Fruit fly (Drosophila melanogaster): Measurements from ENCODE around the gene mIF2.

Gene mIF2

dm6 chr3R:28586943-28587342 is 42.3 kb upstream of the mIF2 start (continued):
- no peak for TF ChIP-seq BEAF-32 (GFP tag; optimal IDR thresholded peaks at IDR 0.05)
- peak; percentile 18 for TF ChIP-seq nau (GFP tag; optimal IDR thresholded peaks at IDR 0.05)
- peak in 1 of 2 experiments; percentile 22 for TF ChIP-seq Hr51 (GFP tag; optimal IDR thresholded peaks at IDR 0.05)
- TF ChIP-seq dmrt99B (tag; optimal IDR thresholded peaks at IDR 0.05), result peak; percentile 41
- TF ChIP-seq Sox102F (GFP tag; optimal IDR thresholded peaks at IDR 0.05), result peak; percentile 26
- TF ChIP-seq schlank (tag; optimal IDR thresholded peaks at IDR 0.05), result peak; percentile 25
- TF ChIP-seq CG5180 (GFP tag; optimal IDR thresholded peaks at IDR 0.05), result peak; percentile 16
- peak; percentile 3 for TF ChIP-seq tup (GFP tag; optimal IDR thresholded peaks at IDR 0.05)
- TF ChIP-seq zen2 (GFP tag; IDR thresholded peaks at IDR 0.05; ENCODE audit: partially characterized antibody), result no peak
- peak; percentile 42 for TF ChIP-seq twi (tag; optimal IDR thresholded peaks at IDR 0.05)
- TF ChIP-seq nerfin-1 (tag; optimal IDR thresholded peaks at IDR 0.05), result peak; percentile 11
- peak; percentile 14 for TF ChIP-seq Fer1 (GFP tag; optimal IDR thresholded peaks at IDR 0.05)
- peak; percentile 47; the same call in 1 of the 3 replicates for TF ChIP-seq ci (GFP tag; IDR thresholded peaks at IDR 0.05)
- no peak for TF ChIP-seq danr (GFP tag; IDR thresholded peaks at IDR 0.05)
- no peak for TF ChIP-seq kni (GFP tag; optimal IDR thresholded peaks at IDR 0.05)
- TF ChIP-seq nom (GFP tag; optimal IDR thresholded peaks at IDR 0.05), result no peak
- TF ChIP-seq CrebB (tag; optimal IDR thresholded peaks at IDR 0.05), result peak; percentile 11
- no peak for TF ChIP-seq da (GFP tag; optimal IDR thresholded peaks at IDR 0.05)
- no peak for TF ChIP-seq Dad (GFP tag; optimal IDR thresholded peaks at IDR 0.05)
- TF ChIP-seq ranshi (GFP tag; IDR thresholded peaks at IDR 0.05), result 0 out of 2 replicates have a peak, but pooled peaks have one; percentile 15
- peak; percentile 7 for TF ChIP-seq fd64A (GFP tag; optimal IDR thresholded peaks at IDR 0.05)
- TF ChIP-seq CG3281 (GFP tag; optimal IDR thresholded peaks at IDR 0.05), result peak; percentile 48
- TF ChIP-seq CG2199 (GFP tag; IDR thresholded peaks at IDR 0.05), result no peak
- no peak for TF ChIP-seq tll (GFP tag; optimal IDR thresholded peaks at IDR 0.05)
- TF ChIP-seq dimm (GFP tag; IDR thresholded peaks at IDR 0.05), result no peak
- no peak for TF ChIP-seq pum (GFP tag; optimal IDR thresholded peaks at IDR 0.05)
- no peak for TF ChIP-seq Optix (GFP tag; IDR thresholded peaks at IDR 0.05)
- TF ChIP-seq CG17359 (tag; optimal IDR thresholded peaks at IDR 0.05), result peak; percentile 34
- no peak for TF ChIP-seq NK7.1 (GFP tag; optimal IDR thresholded peaks at IDR 0.05)
- no peak for TF ChIP-seq CG12942 (GFP tag; optimal IDR thresholded peaks at IDR 0.05)
- TF ChIP-seq Hmr (GFP tag; optimal IDR thresholded peaks at IDR 0.05), result peak; percentile 46
- TF ChIP-seq eyg (GFP tag; optimal IDR thresholded peaks at IDR 0.05), result no peak
- TF ChIP-seq ac (GFP tag; optimal IDR thresholded peaks at IDR 0.05), result peak; percentile 30
- no peak for TF ChIP-seq esg (GFP tag; conservative IDR thresholded peaks at IDR 0.05)
- TF ChIP-seq CG8478 (optimal IDR thresholded peaks at IDR 0.05), result no peak
- peak; percentile 19 for TF ChIP-seq gsb-n (tag; optimal IDR thresholded peaks at IDR 0.05)
- TF ChIP-seq bowl (GFP tag; IDR thresholded peaks at IDR 0.05), result no peak
- peak; percentile 42 for TF ChIP-seq CG15601 (tag; optimal IDR thresholded peaks at IDR 0.05)
- TF ChIP-seq HmgD (GFP tag; optimal IDR thresholded peaks at IDR 0.05), result no peak
- TF ChIP-seq jumu (GFP tag; optimal IDR thresholded peaks at IDR 0.05), result no peak
- TF ChIP-seq CG4328 (GFP tag; optimal IDR thresholded peaks at IDR 0.05), result peak; percentile 1
- TF ChIP-seq CG4820 (GFP tag; optimal IDR thresholded peaks at IDR 0.05), result no peak
- peak; percentile 32 for TF ChIP-seq CG1529 (GFP tag; optimal IDR thresholded peaks at IDR 0.05)
- TF ChIP-seq pb (GFP tag; optimal IDR thresholded peaks at IDR 0.05), result no peak
- no peak for TF ChIP-seq CG17912 (GFP tag; optimal IDR thresholded peaks at IDR 0.05)
- TF ChIP-seq ERR (GFP tag; optimal IDR thresholded peaks at IDR 0.05), result no peak
- no peak for TF ChIP-seq CG10267 (tag; optimal IDR thresholded peaks at IDR 0.05)
- no peak for TF ChIP-seq CG32532 (GFP tag; IDR thresholded peaks at IDR 0.05)
- TF ChIP-seq lilli (GFP tag; optimal IDR thresholded peaks at IDR 0.05), result peak; percentile 2
- TF ChIP-seq CG7839 (tag; optimal IDR thresholded peaks at IDR 0.05), result peak; percentile 43
- peak; percentile 73 for TF ChIP-seq Med (GFP tag)

All from whole organism, embryonic.